Worm (Caenorhabditis elegans) whole organism, L4 larva: Measurements from ENCODE around the gene pho-1.

ENCODE experiments used
- F26F4.8 ChIP-seq: fragments of 200-800 bp; sonication (Bioruptor generic); conservative IDR thresholded peaks from 2 replicates; pipeline ENCODE4 v1.3.6; 2022; ENCODE audit warnings: missing genetic modification characterization, missing compliant biosample characterization
- R02D3.7 ChIP-seq: fragments of 150-350 bp; sonication (generic microtip); optimal IDR thresholded peaks from 3 replicates; lab custom pipeline; 2014; ENCODE audit warnings: missing biosample characterization, missing genetic modification characterization
- T20F7.1 ChIP-seq: fragments of 200-800 bp; sonication (Bioruptor generic); optimal IDR thresholded peaks from 2 replicates; lab custom pipeline; 2018; ENCODE audit warnings: mild to moderate bottlenecking, missing genetic modification characterization, missing compliant biosample characterization
- Y48G9A.11 ChIP-seq: fragments of 200-800 bp; sonication (Bioruptor generic); IDR thresholded peaks from 2 replicates; pipeline ENCODE4 v1.3.6; 2022; ENCODE audit warnings: missing genetic modification reagents, missing genetic modification characterization, missing compliant biosample characterization
- ceh-20 ChIP-seq: fragments of 200-800 bp; sonication (Bioruptor generic); IDR thresholded peaks from 2 replicates; pipeline ENCODE4 v1.3.6; 2022; ENCODE audit warnings: missing genetic modification reagents, missing genetic modification characterization, missing compliant biosample characterization
- ceh-32 ChIP-seq: sonication (generic microtip); optimal IDR thresholded peaks from 2 replicates; lab custom pipeline; 2016; ENCODE audit warnings: mild to moderate bottlenecking, missing genetic modification characterization, missing compliant biosample characterization; ENCODE audit not compliant: poor library complexity
- ceh-82 ChIP-seq: sonication (generic microtip); optimal IDR thresholded peaks from 2 replicates; lab custom pipeline; 2017; ENCODE audit warnings: missing biosample characterization, missing genetic modification characterization
- ces-1 ChIP-seq: fragments of 150-350 bp; sonication (generic microtip); optimal IDR thresholded peaks from 4 replicates; lab custom pipeline; 2014; ENCODE audit warnings: missing biosample characterization, missing genetic modification reagents, missing genetic modification characterization
- cey-2 ChIP-seq: sonication (generic microtip); optimal IDR thresholded peaks from 3 replicates; lab custom pipeline; 2017; ENCODE audit warnings: missing genetic modification characterization, mild to moderate bottlenecking, missing compliant biosample characterization, antibody characterized with exemption, borderline replicate concordance; ENCODE audit not compliant: insufficient read depth
- daf-16 ChIP-seq, 3 experiments: sonication (generic microtip); optimal IDR thresholded peaks; 2 replicates each; lab custom pipeline; 2016 to 2017; ENCODE audit warnings: missing genetic modification characterization in 3 of 3, missing genetic modification reagents in 3 of 3, mild to moderate bottlenecking in 2 of 3, missing compliant biosample characterization in 2 of 3, missing biosample characterization in 1 of 3, moderate library complexity in 1 of 3
- daf-8 ChIP-seq: fragments of 200-800 bp; sonication (Bioruptor generic); IDR thresholded peaks from 2 replicates; pipeline ENCODE4 v1.3.6; 2022; ENCODE audit warnings: missing genetic modification characterization, missing compliant biosample characterization
- dmd-6 ChIP-seq: fragments of 200-800 bp; sonication (Bioruptor generic); IDR thresholded peaks from 2 replicates; pipeline ENCODE4 v1.3.6; 2022; ENCODE audit warnings: missing genetic modification reagents, missing genetic modification characterization, missing compliant biosample characterization
- dmd-8 ChIP-seq: fragments of 200-800 bp; sonication (Bioruptor generic); IDR thresholded peaks from 2 replicates; pipeline ENCODE4 v1.3.6; 2022; ENCODE audit warnings: missing genetic modification characterization, missing compliant biosample characterization
- dve-1 ChIP-seq: sonication (generic microtip); optimal IDR thresholded peaks from 2 replicates; lab custom pipeline; 2017; ENCODE audit warnings: antibody characterized with exemption, mild to moderate bottlenecking, missing genetic modification characterization, missing compliant biosample characterization; ENCODE audit not compliant: insufficient read depth
- fos-1 ChIP-seq: fragments of 150-350 bp; optimal IDR thresholded peaks from 2 replicates; lab custom pipeline; 2014; ENCODE audit warnings: missing biosample characterization, missing genetic modification characterization
- hlh-11 ChIP-seq: fragments of 200-800 bp; sonication (Bioruptor generic); optimal IDR thresholded peaks from 2 replicates; lab custom pipeline; 2018; ENCODE audit warnings: mild to moderate bottlenecking, missing genetic modification characterization, missing compliant biosample characterization
- hlh-30 ChIP-seq: sonication (generic microtip); optimal IDR thresholded peaks from 2 replicates; lab custom pipeline; 2017; ENCODE audit warnings: antibody characterized with exemption, mild to moderate bottlenecking, missing genetic modification characterization, missing compliant biosample characterization; ENCODE audit not compliant: insufficient read depth
- jun-1 ChIP-seq: fragments of 150-350 bp; optimal IDR thresholded peaks from 2 replicates; lab custom pipeline; 2014; ENCODE audit warnings: missing biosample characterization, missing genetic modification reagents, missing genetic modification characterization
- lin-1 ChIP-seq: fragments of 200-800 bp; sonication (Bioruptor generic); IDR thresholded peaks from 2 replicates; pipeline ENCODE4 v1.3.6; 2022; ENCODE audit warnings: missing genetic modification reagents, missing genetic modification characterization, missing compliant biosample characterization
- lin-38 ChIP-seq: fragments of 200-800 bp; sonication (Bioruptor generic); IDR thresholded peaks from 2 replicates; pipeline ENCODE4 v1.3.6; 2022; ENCODE audit warnings: missing genetic modification reagents, missing genetic modification characterization, missing compliant biosample characterization
- lin-39 ChIP-seq: fragments of 150-350 bp; optimal IDR thresholded peaks from 2 replicates; lab custom pipeline; 2014; ENCODE audit warnings: missing biosample characterization, missing genetic modification reagents, missing genetic modification characterization
- lir-3 ChIP-seq: sonication (generic microtip); optimal IDR thresholded peaks from 2 replicates; lab custom pipeline; 2016; ENCODE audit warnings: mild to moderate bottlenecking, missing genetic modification characterization, missing compliant biosample characterization
- lsy-2 ChIP-seq, 2 experiments: fragments of 150-350 bp in 1 of 2; sonication (generic microtip) in 1 of 2; optimal IDR thresholded peaks; 2 replicates each; lab custom pipeline; 2014 to 2017; ENCODE audit warnings: missing biosample characterization in 2 of 2, missing genetic modification characterization in 2 of 2
- madf-5 ChIP-seq, 2 experiments: fragments of 200-800 bp; sonication (Bioruptor generic); IDR thresholded peaks; 2 replicates each; pipeline ENCODE4 v1.3.6; 2022; ENCODE audit warnings: missing compliant biosample characterization in 2 of 2, missing genetic modification characterization in 2 of 2
- madf-9 ChIP-seq: fragments of 200-800 bp; sonication (Bioruptor generic); conservative IDR thresholded peaks from 2 replicates; pipeline ENCODE4 v1.3.6; 2022; ENCODE audit warnings: missing genetic modification reagents, missing genetic modification characterization, missing compliant biosample characterization
- mdt-29 ChIP-seq: fragments of 200-800 bp; sonication (Bioruptor generic); IDR thresholded peaks from 2 replicates; pipeline ENCODE4 v1.3.6; 2022; ENCODE audit warnings: missing genetic modification reagents, missing genetic modification characterization, missing compliant biosample characterization
- mep-1 ChIP-seq: fragments of 150-350 bp; sonication (generic microtip); optimal IDR thresholded peaks from 3 replicates; lab custom pipeline; 2014; ENCODE audit warnings: missing biosample characterization, missing genetic modification characterization
- mes-2 ChIP-seq: sonication (generic microtip); optimal IDR thresholded peaks from 2 replicates; lab custom pipeline; 2016; ENCODE audit warnings: missing genotype, mild to moderate bottlenecking, missing genetic modification characterization, missing compliant biosample characterization; ENCODE audit not compliant: poor library complexity, severe bottlenecking
- nhr-10 ChIP-seq: fragments of 150-350 bp; optimal IDR thresholded peaks from 2 replicates; lab custom pipeline; 2014; ENCODE audit warnings: missing biosample characterization, missing genetic modification characterization
- nhr-102 ChIP-seq: sonication (generic microtip); optimal IDR thresholded peaks from 2 replicates; lab custom pipeline; 2016; ENCODE audit warnings: mild to moderate bottlenecking, missing genetic modification characterization, moderate library complexity, missing compliant biosample characterization
- nhr-28 ChIP-seq: fragments of 150-350 bp; optimal IDR thresholded peaks from 2 replicates; lab custom pipeline; 2014; ENCODE audit warnings: missing biosample characterization, missing genetic modification characterization
- nhr-48 ChIP-seq: sonication (generic microtip); optimal IDR thresholded peaks from 2 replicates; lab custom pipeline; 2016; ENCODE audit warnings: mild to moderate bottlenecking, missing genetic modification characterization, missing compliant biosample characterization
- nhr-6 ChIP-seq: fragments of 150-350 bp; optimal IDR thresholded peaks from 2 replicates; lab custom pipeline; 2014; ENCODE audit warnings: missing biosample characterization, missing genetic modification characterization
- nhr-77 ChIP-seq: fragments of 150-350 bp; optimal IDR thresholded peaks from 2 replicates; lab custom pipeline; 2014; ENCODE audit warnings: missing biosample characterization, missing genetic modification characterization
- pha-4 ChIP-seq, 2 experiments: fragments of 150-350 bp in 1 of 2; fragments of 200-800 bp in 1 of 2; sonication (Bioruptor generic) in 1 of 2; IDR thresholded peaks in 1 of 2; optimal IDR thresholded peaks in 1 of 2; 2 replicates each; pipeline versions ENCODE4 v1.3.6 to Lab custom; 2014 to 2022; ENCODE audit warnings: missing genetic modification characterization in 2 of 2, missing genetic modification reagents in 2 of 2, missing biosample characterization in 1 of 2, missing compliant biosample characterization in 1 of 2
- php-3 ChIP-seq: fragments of 200-800 bp; sonication (Bioruptor generic); IDR thresholded peaks from 2 replicates; pipeline ENCODE4 v1.3.6; 2022; ENCODE audit warnings: missing genetic modification reagents, missing genetic modification characterization, missing compliant biosample characterization
- pqm-1 ChIP-seq: sonication (generic microtip); optimal IDR thresholded peaks from 2 replicates; lab custom pipeline; 2017; ENCODE audit warnings: missing biosample characterization, missing genetic modification characterization
- rbr-2 ChIP-seq: sonication (generic microtip); optimal IDR thresholded peaks from 2 replicates; lab custom pipeline; 2016; ENCODE audit warnings: missing genotype, missing genetic modification characterization, missing compliant biosample characterization
- saeg-2 ChIP-seq: fragments of 200-800 bp; sonication (Bioruptor generic); IDR thresholded peaks from 2 replicates; pipeline ENCODE4 v1.3.6; 2022; ENCODE audit warnings: missing genetic modification reagents, missing genetic modification characterization, missing compliant biosample characterization
- snpc-4 ChIP-seq: fragments of 150-350 bp; optimal IDR thresholded peaks from 2 replicates; lab custom pipeline; 2014; ENCODE audit warnings: missing biosample characterization, missing genetic modification characterization
- spr-1 ChIP-seq: sonication (generic microtip); optimal IDR thresholded peaks from 2 replicates; lab custom pipeline; 2016; ENCODE audit warnings: mild to moderate bottlenecking, missing genetic modification characterization, missing compliant biosample characterization
- tra-1 ChIP-seq: fragments of 200-800 bp; sonication (Bioruptor generic); IDR thresholded peaks from 2 replicates; pipeline ENCODE4 v1.3.6; 2022; ENCODE audit warnings: missing genetic modification reagents, missing genetic modification characterization, missing compliant biosample characterization
- unc-130 ChIP-seq: sonication (generic microtip); optimal IDR thresholded peaks from 2 replicates; lab custom pipeline; 2016; ENCODE audit warnings: missing genetic modification reagents, missing genetic modification characterization, missing compliant biosample characterization
- unc-39 ChIP-seq: sonication (generic microtip); optimal IDR thresholded peaks from 2 replicates; lab custom pipeline; 2017; ENCODE audit warnings: missing biosample characterization, missing genetic modification characterization
- unc-62 ChIP-seq, 3 experiments: fragments of 150-350 bp in 1 of 3; sonication (generic microtip); optimal IDR thresholded peaks in 2 of 3; peaks in 1 of 3; 1 replicate in 1 of 3; 2 replicates in 2 of 3; lab custom pipeline; 2014 to 2017; ENCODE audit warnings: missing biosample characterization in 3 of 3, missing genetic modification characterization in 3 of 3, missing genetic modification reagents in 3 of 3, missing genotype in 1 of 3

Gene pho-1

DNA sequence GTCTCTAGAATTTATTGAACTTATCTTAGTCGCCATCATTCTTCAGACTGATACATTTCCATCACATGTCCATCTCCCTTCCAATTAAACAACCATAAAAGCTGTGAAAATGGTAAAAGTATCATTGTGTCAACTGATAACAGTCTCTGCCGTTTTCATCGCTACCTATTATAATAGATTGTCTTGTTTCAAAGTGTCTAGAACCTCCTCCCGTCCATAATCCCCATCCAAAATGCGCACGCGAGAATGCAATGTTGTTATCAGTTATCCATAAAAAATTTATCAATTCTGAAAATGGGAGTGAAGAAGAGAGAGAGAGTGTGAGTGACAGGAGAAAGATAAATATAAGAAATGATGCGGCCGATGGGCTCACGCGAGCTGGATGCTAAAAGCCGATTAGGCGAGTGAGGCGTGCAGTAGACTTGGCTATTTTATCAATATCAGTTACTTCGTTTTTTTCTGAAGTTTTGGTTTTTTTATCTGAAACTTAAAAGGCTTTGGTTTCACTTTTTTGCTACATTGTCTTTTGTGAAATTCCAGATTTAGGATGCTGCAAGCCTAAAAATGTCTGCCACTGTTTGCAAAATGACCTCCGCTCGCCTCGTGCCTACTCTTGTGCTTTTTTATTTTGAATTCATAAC is 33.6 kb downstream of the pho-1 start (continued):
- TF ChIP-seq nhr-6 (tag; lab: Kevin White, UChicago) (peak; percentile 31), hlh-30 (peak; percentile 55), lin-1 (GFP tag; lab: Robert Waterston, UW) (peak; percentile 76), mes-2 (tag; lab: Kevin White, UChicago) (peak; percentile 45), unc-130 (GFP tag; lab: Kevin White, UChicago) (no peak), ces-1 (GFP tag; lab: Kevin White, UChicago) (no peak), lin-39 (tag; lab: Kevin White, UChicago) (no peak), lin-38 (GFP tag; lab: Robert Waterston, UW) (peak; percentile 27; the same call in 1 of the 2 replicates), lsy-2 (tag; optimal IDR thresholded peaks at IDR 0.05; lab: Kevin White, UChicago) (peak in 1 of 2 experiments; percentile 25), lir-3 (tag; lab: Kevin White, UChicago) (no peak), nhr-102 (tag; lab: Kevin White, UChicago) (peak; percentile 81), madf-9 (GFP tag; lab: Robert Waterston, UW) (no peak), tra-1 (GFP tag; lab: Robert Waterston, UW) (peak; percentile 98), spr-1 (peak; percentile 3), snpc-4 (tag; lab: Kevin White, UChicago) (no peak), php-3 (GFP tag; lab: Robert Waterston, UW) (peak; percentile 99), T20F7.1 (GFP tag; lab: Kevin White, UChicago) (peak; percentile 63), daf-8 (no peak), nhr-10 (tag; lab: Kevin White, UChicago) (peak; percentile 50), cey-2 (peak; percentile 51), saeg-2 (peak; percentile 82), nhr-48 (tag; lab: Kevin White, UChicago) (peak; percentile 84), pqm-1 (tag; lab: Kevin White, UChicago) (peak; percentile 91)

ce11 chrII:5200987-5201582 is 34.6 kb downstream of the pho-1 start:
- no peak for TF ChIP-seq unc-39 (tag; lab: Kevin White, UChicago)
- no peak for TF ChIP-seq F26F4.8 (GFP tag; lab: Robert Waterston, UW)
- TF ChIP-seq nhr-28 (tag; lab: Kevin White, UChicago) = peak; percentile 3
- TF ChIP-seq daf-16 (GFP tag; optimal IDR thresholded peaks at IDR 0.05; lab: Kevin White, UChicago) = peak in 1 of 2 experiments; percentile 89
- peak; percentile 50 for TF ChIP-seq daf-16 (tag; optimal IDR thresholded peaks at IDR 0.05; lab: Kevin White, UChicago)
- no peak for TF ChIP-seq madf-5 (GFP tag; IDR thresholded peaks at IDR 0.05; lab: Robert Waterston, UW)
- TF ChIP-seq T20F7.1 (GFP tag; lab: Kevin White, UChicago) = no peak
- TF ChIP-seq rbr-2 (tag; lab: Kevin White, UChicago) = peak; percentile 11
- TF ChIP-seq fos-1 = no peak
- TF ChIP-seq mes-2 (tag; lab: Kevin White, UChicago) = peak; percentile 44
- TF ChIP-seq lin-1 (GFP tag; lab: Robert Waterston, UW) = no peak
- TF ChIP-seq mep-1 (tag; lab: Kevin White, UChicago) = peak; percentile 56
- TF ChIP-seq pqm-1 (tag; lab: Kevin White, UChicago) = no peak
- no peak for TF ChIP-seq jun-1
- no peak for TF ChIP-seq R02D3.7 (tag; lab: Kevin White, UChicago)
- no peak for TF ChIP-seq daf-8
- no peak for TF ChIP-seq ceh-32
- no peak for TF ChIP-seq dmd-8 (GFP tag; lab: Robert Waterston, UW)
- TF ChIP-seq dve-1 (tag; lab: Kevin White, UChicago) = peak; percentile 36
- TF ChIP-seq nhr-77 (tag; lab: Kevin White, UChicago) = no peak
- peak in 1 of 2 experiments; percentile 67 for TF ChIP-seq lsy-2 (tag; optimal IDR thresholded peaks at IDR 0.05; lab: Kevin White, UChicago)
- no peak for TF ChIP-seq ceh-82 (tag; lab: Kevin White, UChicago)
- TF ChIP-seq nhr-48 (tag; lab: Kevin White, UChicago) = no peak
- no peak for TF ChIP-seq mdt-29 (GFP tag; lab: Robert Waterston, UW)
- TF ChIP-seq Y48G9A.11 (GFP tag; lab: Robert Waterston, UW) = no peak
- TF ChIP-seq ceh-20 = no peak
- peak in 1 of 2 experiments; percentile 21 for TF ChIP-seq unc-62 (GFP tag; optimal IDR thresholded peaks at IDR 0.05 in 1 of 2; lab: Kevin White, UChicago)
- TF ChIP-seq unc-62 (tag; optimal IDR thresholded peaks at IDR 0.05; lab: Kevin White, UChicago) = no peak
- TF ChIP-seq hlh-11 (tag; lab: Kevin White, UChicago) = peak; percentile 57
- TF ChIP-seq pha-4 (GFP tag; IDR thresholded peaks at IDR 0.05; lab: Robert Waterston, UW) = no peak
- peak; percentile 11 for TF ChIP-seq pha-4 (tag; optimal IDR thresholded peaks at IDR 0.05; lab: Kevin White, UChicago)
- TF ChIP-seq hlh-30 = peak; percentile 81
- no peak for TF ChIP-seq dmd-6 (GFP tag; lab: Robert Waterston, UW)
